Worm (Caenorhabditis elegans) whole organism, L3 larva: ENCODE data around the gene F44F4.9.

Experiments used
- ama-1 ChIP-seq: fragments of 150-350 bp; optimal IDR thresholded peaks from 2 replicates; lab custom pipeline; 2018
- elt-2 ChIP-seq: sonication (generic microtip); optimal IDR thresholded peaks from 2 replicates; lab custom pipeline; 2016; ENCODE audit warnings: missing genetic modification reagents, mild to moderate bottlenecking, missing genetic modification characterization, missing compliant biosample characterization
- eor-1 ChIP-seq, 2 experiments: fragments of 150-350 bp; optimal IDR thresholded peaks; 2 replicates each; lab custom pipeline; 2014 to 2018; ENCODE audit warnings: missing biosample characterization in 2 of 2, missing genetic modification characterization in 2 of 2
- fos-1 ChIP-seq: fragments of 150-350 bp; optimal IDR thresholded peaks from 2 replicates; lab custom pipeline; 2014; ENCODE audit warnings: missing biosample characterization, missing genetic modification characterization
- lin-15B ChIP-seq: fragments of 150-350 bp; optimal IDR thresholded peaks from 2 replicates; lab custom pipeline; 2014; ENCODE audit warnings: missing biosample characterization, missing genetic modification characterization
- pha-4 ChIP-seq: fragments of 150-350 bp; optimal IDR thresholded peaks from 2 replicates; lab custom pipeline; 2014; ENCODE audit warnings: missing biosample characterization, missing genetic modification reagents, missing genetic modification characterization
- skn-1 ChIP-seq: fragments of 150-350 bp; optimal IDR thresholded peaks from 2 replicates; lab custom pipeline; 2014; ENCODE audit warnings: missing biosample characterization, missing genetic modification characterization
- snpc-4 ChIP-seq: fragments of 150-350 bp; optimal IDR thresholded peaks from 2 replicates; lab custom pipeline; 2014; ENCODE audit warnings: missing biosample characterization, missing genetic modification characterization
- zag-1 ChIP-seq: fragments of 150-350 bp; optimal IDR thresholded peaks from 2 replicates; lab custom pipeline; 2014; ENCODE audit warnings: missing biosample characterization, missing genetic modification characterization

DNA sequence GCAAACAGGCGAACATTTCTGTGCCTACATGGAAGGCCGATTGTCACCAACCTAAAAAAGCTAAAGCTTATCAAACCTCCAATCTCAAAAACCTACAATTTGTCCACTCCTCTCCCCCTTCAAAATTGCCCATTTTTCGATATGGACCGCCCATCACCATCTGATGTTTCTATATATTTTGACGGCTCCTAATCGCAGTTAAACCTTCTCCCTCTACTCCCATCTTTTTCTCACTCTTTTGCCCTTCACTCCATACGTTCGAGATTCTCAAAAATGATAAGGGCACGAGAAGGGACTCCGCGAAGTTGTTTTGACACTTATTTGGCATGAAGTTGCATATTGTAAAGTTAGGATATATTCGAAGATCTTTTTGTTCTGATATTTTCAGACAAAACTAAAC lies 43.5 kb upstream of the F44F4.9 start:
- TF ChIP-seq skn-1 (tag; lab: Kevin White, UChicago) = no peak
- no peak for TF ChIP-seq pha-4 (tag; lab: Kevin White, UChicago)
- TF ChIP-seq fos-1 = no peak
- TF ChIP-seq lin-15B = no peak
- no peak for TF ChIP-seq ama-1 (lab: Kevin White, UChicago)
- TF ChIP-seq snpc-4 (tag; lab: Kevin White, UChicago) = no peak
- TF ChIP-seq eor-1 (tag; optimal IDR thresholded peaks at IDR 0.05; lab: Kevin White, UChicago) = no peak
- no peak for TF ChIP-seq elt-2 (tag; lab: Kevin White, UChicago)
- no peak for TF ChIP-seq zag-1 (tag; lab: Kevin White, UChicago)
